Fruit fly (Drosophila melanogaster): ENCODE measurements around the gene Prp6.

Gene Prp6

dm6 chr3L:18890283-18891175, 14.6 kb upstream of the Prp6 start, which contains the start of gene CG3961 (continued):
- peak; percentile 95 for TF ChIP-seq CG10543 (GFP tag; optimal IDR thresholded peaks at IDR 0.05)
- no peak; the same call in 1 of the 2 replicates for TF ChIP-seq CG43689 (GFP tag; IDR thresholded peaks at IDR 0.05)
- TF ChIP-seq mld (GFP tag; IDR thresholded peaks at IDR 0.05; ENCODE audit: partially characterized antibody), result no peak
- peak; percentile 88 for TF ChIP-seq ase (GFP tag; IDR thresholded peaks at IDR 0.05)
- TF ChIP-seq CG14667 (GFP tag; IDR thresholded peaks at IDR 0.05), result peak; percentile 86; the same call in 1 of the 2 replicates
- TF ChIP-seq lov (optimal IDR thresholded peaks at IDR 0.05), result no peak
- TF ChIP-seq lov (GFP tag; IDR thresholded peaks at IDR 0.05), result 0 out of 3 replicates have a peak, but pooled peaks have one; percentile 39
- TF ChIP-seq Med (GFP tag), result peak; percentile 93
- peak; percentile 98 for TF ChIP-seq CG11504 (tag; optimal IDR thresholded peaks at IDR 0.05)
- TF ChIP-seq CG33557 (GFP tag; optimal IDR thresholded peaks at IDR 0.05), result peak; percentile 98
- peak; percentile 67 for TF ChIP-seq wek (GFP tag; optimal IDR thresholded peaks at IDR 0.05)
- TF ChIP-seq CG8478 (optimal IDR thresholded peaks at IDR 0.05), result no peak
- peak; percentile 97 for TF ChIP-seq HLHmδ (GFP tag; optimal IDR thresholded peaks at IDR 0.05)
- TF ChIP-seq tna (GFP tag; IDR thresholded peaks at IDR 0.05; ENCODE audit: partially characterized antibody), result no peak
- TF ChIP-seq NC2β (GFP tag; optimal IDR thresholded peaks at IDR 0.05), result peak; percentile 89
- TF ChIP-seq CG7556 (GFP tag; optimal IDR thresholded peaks at IDR 0.05), result peak; percentile 100
- peak; percentile 77 for TF ChIP-seq Hmx (GFP tag; optimal IDR thresholded peaks at IDR 0.05)
- no peak for TF ChIP-seq rib (GFP tag; IDR thresholded peaks at IDR 0.05)
- peak; percentile 84 for TF ChIP-seq CG4854 (GFP tag; optimal IDR thresholded peaks at IDR 0.05)
- TF ChIP-seq Mrtf (GFP tag; IDR thresholded peaks at IDR 0.05), result peak; percentile 84; the same call in 1 of the 3 replicates
- TF ChIP-seq Dip2 (GFP tag; IDR thresholded peaks at IDR 0.05), result no peak; the same call in 1 of the 2 replicates
- TF ChIP-seq CG32532 (GFP tag; IDR thresholded peaks at IDR 0.05), result peak; percentile 79
- TF ChIP-seq fd96Cb (tag; optimal IDR thresholded peaks at IDR 0.05), result peak; percentile 98
- TF ChIP-seq Awh (GFP tag; IDR thresholded peaks at IDR 0.05), result peak; percentile 90; the same call in 1 of the 2 replicates
- TF ChIP-seq D19B (GFP tag; optimal IDR thresholded peaks at IDR 0.05), result peak; percentile 84
- no peak for TF ChIP-seq pan (optimal IDR thresholded peaks at IDR 0.05)
- peak in 1 of 2 experiments; percentile 93 for TF ChIP-seq pan (GFP tag; optimal IDR thresholded peaks at IDR 0.05 in 1 of 2, IDR thresholded peaks at IDR 0.05 in 1 of 2)
- TF ChIP-seq Asciz (GFP tag; optimal IDR thresholded peaks at IDR 0.05), result peak; percentile 98
- TF ChIP-seq CG1024 (GFP tag; IDR thresholded peaks at IDR 0.05), result peak; percentile 79
- peak; percentile 34 for TF ChIP-seq en (GFP tag; optimal IDR thresholded peaks at IDR 0.05)
- TF ChIP-seq Deaf1 (tag; optimal IDR thresholded peaks at IDR 0.05), result peak; percentile 86
- peak; percentile 99 for TF ChIP-seq CG1529 (GFP tag; optimal IDR thresholded peaks at IDR 0.05)
- no peak for TF ChIP-seq unc-4 (GFP tag; IDR thresholded peaks at IDR 0.05; ENCODE audit: partially characterized antibody)
- TF ChIP-seq CG10979 (tag; optimal IDR thresholded peaks at IDR 0.05), result peak; percentile 99
- TF ChIP-seq slou (GFP tag; optimal IDR thresholded peaks at IDR 0.05), result peak; percentile 91
- no peak for TF ChIP-seq CG17612 (GFP tag; IDR thresholded peaks at IDR 0.05)
- TF ChIP-seq CG14710 (tag; optimal IDR thresholded peaks at IDR 0.05), result peak; percentile 98
- TF ChIP-seq exex (tag; optimal IDR thresholded peaks at IDR 0.05), result peak; percentile 76
- peak; percentile 82 for TF ChIP-seq CG4730 (GFP tag; IDR thresholded peaks at IDR 0.05)
- peak; percentile 94 for TF ChIP-seq row (GFP tag; IDR thresholded peaks at IDR 0.05)
- TF ChIP-seq CG16815 (GFP tag; optimal IDR thresholded peaks at IDR 0.05), result peak; percentile 97
- peak; percentile 98 for TF ChIP-seq Spps (tag; optimal IDR thresholded peaks at IDR 0.05)
- TF ChIP-seq CG4617 (GFP tag; optimal IDR thresholded peaks at IDR 0.05; ENCODE audit: borderline replicate concordance), result peak; percentile 90
- peak; percentile 97 for TF ChIP-seq CG17359 (tag; optimal IDR thresholded peaks at IDR 0.05)
- peak; percentile 45; the same call in 1 of the 2 replicates for TF ChIP-seq CG8765 (GFP tag; IDR thresholded peaks at IDR 0.05)
- TF ChIP-seq Sox102F (GFP tag; optimal IDR thresholded peaks at IDR 0.05), result peak; percentile 98
- TF ChIP-seq CG4424 (GFP tag; optimal IDR thresholded peaks at IDR 0.05), result peak; percentile 98
- peak; percentile 90; the same call in 1 of the 3 replicates for TF ChIP-seq CG3726 (GFP tag; IDR thresholded peaks at IDR 0.05)
- peak; percentile 49 for TF ChIP-seq btn (GFP tag; optimal IDR thresholded peaks at IDR 0.05)

All from whole organism, embryonic.